Worm (Caenorhabditis elegans) whole organism, dauer: ENCODE data around the gene Y49F6B.20.

Source experiments
- unc-62 ChIP-seq: sonication (generic microtip); optimal IDR thresholded peaks from 2 replicates; lab custom pipeline; 2017; ENCODE audit warnings: missing biosample characterization, missing genetic modification reagents, missing genetic modification characterization

Gene Y49F6B.20

DNA sequence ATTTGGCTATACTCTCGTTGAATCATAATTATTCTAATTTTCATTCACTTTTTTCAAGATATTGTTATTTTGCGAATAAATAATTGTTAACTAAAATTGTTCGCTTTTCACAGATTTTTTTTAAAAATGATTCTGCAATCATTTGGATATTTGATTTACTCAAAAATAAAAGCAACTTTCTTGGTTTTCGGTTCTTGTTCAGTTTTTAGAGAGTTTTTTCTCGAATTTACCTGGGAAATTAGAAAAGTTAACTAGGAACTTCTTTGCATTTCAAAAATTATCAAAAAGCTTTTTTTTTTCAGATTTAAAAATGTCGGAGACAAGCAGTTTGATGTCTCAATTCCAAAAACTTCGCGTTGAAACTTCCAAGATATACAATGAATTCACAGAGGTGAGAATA lies 23.8 kb downstream of the Y49F6B.20 start, which contains the start of the genes C16C8.20 and gldi-6:
Gene C16C8.20 (plus strand): TSS at position 301 of the 400 bp plus-strand sequence.
Gene gldi-6 (plus strand): TSS at position 301 of the 400 bp plus-strand sequence.
- TF ChIP-seq unc-62 (GFP tag; lab: Kevin White, UChicago): no peak

DNA sequence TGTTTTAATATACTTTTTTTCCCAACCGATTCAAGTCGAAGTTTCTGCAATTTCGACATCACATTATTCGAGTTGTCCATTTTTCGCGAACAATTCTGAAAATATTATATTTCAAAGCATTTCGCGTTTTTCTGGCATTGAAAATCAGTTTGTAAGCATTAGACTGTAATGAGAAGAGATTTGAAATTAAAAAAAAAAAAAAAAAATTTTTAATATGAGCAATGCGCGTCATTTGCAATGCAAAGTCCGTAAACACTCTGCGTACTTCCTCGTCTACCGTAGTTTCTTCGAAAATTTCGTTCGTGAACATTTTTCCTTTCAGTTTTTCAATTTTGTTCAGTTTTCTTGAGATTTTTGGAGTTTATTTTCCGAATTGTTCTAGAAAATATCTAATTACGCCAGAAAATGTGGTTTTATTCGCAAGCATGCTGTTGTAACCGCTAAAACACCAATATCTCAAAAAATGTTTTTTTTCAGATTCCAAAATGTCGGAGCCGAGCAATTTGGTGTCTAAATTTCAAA lies 25.1 kb downstream of the Y49F6B.20 start, which contains the start of the genes C16C8.5 and C16C8.16:
Gene C16C8.5 (minus strand): TSS at position 101 of the 522 bp plus-strand sequence.
Gene C16C8.16 (plus strand): TSS at position 472 of the 522 bp plus-strand sequence.
- TF ChIP-seq unc-62 (GFP tag; lab: Kevin White, UChicago): no peak

DNA sequence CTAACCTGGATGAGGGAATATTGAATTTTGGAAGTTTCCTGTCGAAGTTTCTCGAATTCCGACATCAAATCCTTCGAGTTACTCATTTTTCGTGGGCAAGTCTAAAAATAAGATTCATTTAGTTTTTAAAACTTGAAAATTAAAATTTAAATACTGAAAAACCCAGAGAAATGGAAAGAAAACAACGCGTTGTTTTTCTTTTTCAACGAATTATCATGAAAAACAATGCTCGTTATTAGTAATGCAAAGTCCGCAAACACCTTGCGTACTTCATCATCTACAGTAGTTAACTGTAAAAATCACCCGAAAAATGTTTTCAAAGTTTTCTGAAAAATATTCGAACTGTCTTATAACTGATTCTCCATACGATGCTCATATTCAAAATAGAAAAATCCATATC lies 26.2 kb downstream of the Y49F6B.20 start, which contains the start of gene C16C8.4:
Gene C16C8.4 (minus strand): TSS at position 101 of the 400 bp plus-strand sequence.
- no peak for TF ChIP-seq unc-62 (GFP tag; lab: Kevin White, UChicago)

DNA sequence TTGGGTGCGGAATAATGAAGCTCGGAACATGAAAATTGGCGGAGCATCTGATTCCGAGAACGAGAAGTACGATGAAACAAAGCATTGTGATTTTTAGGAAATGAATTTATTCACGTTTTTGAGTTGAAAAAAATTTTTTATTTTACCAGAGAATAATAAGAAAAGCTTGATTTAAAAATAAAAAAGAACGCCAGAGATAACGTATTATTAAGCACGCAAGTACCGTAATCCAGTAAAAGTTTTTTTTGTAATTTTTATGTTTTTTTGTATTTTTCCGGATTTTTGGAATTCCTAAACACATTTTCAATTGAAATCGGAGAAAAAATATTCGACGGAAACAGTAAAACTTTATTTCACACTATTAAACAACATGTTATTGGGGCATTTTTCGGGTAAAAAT lies 27.3 kb downstream of the Y49F6B.20 start, which contains the start of gene C16C8.22:
Gene C16C8.22 (minus strand): TSS at position 101 of the 400 bp plus-strand sequence.
- TF ChIP-seq unc-62 (GFP tag; lab: Kevin White, UChicago): no peak

DNA sequence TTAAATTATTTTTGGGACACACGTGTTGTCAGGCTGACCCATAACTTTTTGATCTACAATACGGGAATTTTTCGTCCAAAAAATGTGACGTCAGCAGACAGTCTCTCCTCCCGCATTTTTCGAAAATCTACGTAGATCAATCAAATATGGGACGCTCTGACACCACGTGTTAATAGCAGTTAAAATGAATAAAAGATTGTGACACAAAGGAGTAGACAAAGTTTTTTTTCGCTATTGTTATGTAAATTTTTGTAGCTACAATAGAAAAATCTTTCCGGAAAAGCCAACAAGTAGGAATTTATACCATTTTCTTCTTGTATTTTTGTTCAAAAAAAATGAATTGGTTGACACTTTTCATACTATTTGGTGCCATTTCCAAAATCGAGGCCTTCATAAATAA lies 29.1 kb downstream of the Y49F6B.20 start, which contains the start of gene C16C8.27:
Gene C16C8.27 (plus strand): TSS at position 301 of the 400 bp plus-strand sequence.
- TF ChIP-seq unc-62 (GFP tag; lab: Kevin White, UChicago): no peak

DNA sequence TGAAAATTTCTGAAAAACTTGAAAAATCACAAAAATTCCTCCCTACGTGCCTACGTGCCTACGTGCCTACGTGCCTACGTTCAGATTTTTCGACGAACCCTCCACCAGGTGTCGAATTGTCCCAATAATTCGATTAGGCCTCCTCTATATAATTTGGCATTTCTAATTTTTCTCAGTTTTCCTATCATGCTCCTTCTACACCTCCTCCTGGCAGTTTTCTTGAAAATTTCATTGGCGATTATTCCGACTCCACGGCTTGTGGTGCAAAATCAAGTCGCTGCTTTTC lies 29.9 kb downstream of the Y49F6B.20 start, which contains the start of gene C16C8.17:
Gene C16C8.17 (plus strand): TSS at position 187 of the 286 bp plus-strand sequence.
- no peak for TF ChIP-seq unc-62 (GFP tag; lab: Kevin White, UChicago)

DNA sequence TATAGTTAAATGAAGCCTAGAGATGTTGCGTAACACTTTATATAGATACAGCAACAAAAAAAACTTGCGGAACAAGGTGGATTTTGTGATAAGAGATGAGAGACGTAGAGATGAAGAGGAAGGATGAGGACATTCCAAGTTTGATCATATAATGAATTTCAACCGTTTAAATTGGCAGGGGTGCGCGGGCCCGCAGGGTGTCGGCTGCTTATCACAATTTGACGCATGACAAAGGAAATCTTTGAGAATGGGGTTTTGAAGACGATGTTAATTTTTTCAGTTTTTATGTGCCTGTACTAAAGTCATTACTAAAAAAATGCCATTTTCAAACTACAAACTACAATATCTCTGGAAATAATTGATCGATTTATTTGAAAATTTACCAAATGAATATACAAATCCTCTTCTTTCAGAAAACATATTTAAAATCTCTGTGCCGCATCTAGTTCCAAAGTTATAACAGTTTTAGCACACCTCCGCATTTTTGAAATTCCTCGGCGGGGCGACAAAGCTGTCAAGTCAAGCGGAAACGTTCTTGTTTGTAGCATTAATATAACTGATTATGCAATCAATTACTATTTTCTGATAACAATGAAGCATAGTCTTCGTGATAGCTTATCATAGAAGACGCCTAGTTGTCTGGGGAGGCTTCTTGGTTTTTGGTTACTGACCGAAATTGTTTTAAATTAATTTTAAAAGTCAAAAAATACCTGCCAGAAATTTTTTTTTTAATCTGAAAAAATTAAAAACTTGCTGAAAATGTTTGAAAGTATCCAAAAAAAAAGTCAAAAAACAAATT lies 30.4 kb downstream of the Y49F6B.20 start:
- no peak for TF ChIP-seq unc-62 (GFP tag; lab: Kevin White, UChicago)

DNA sequence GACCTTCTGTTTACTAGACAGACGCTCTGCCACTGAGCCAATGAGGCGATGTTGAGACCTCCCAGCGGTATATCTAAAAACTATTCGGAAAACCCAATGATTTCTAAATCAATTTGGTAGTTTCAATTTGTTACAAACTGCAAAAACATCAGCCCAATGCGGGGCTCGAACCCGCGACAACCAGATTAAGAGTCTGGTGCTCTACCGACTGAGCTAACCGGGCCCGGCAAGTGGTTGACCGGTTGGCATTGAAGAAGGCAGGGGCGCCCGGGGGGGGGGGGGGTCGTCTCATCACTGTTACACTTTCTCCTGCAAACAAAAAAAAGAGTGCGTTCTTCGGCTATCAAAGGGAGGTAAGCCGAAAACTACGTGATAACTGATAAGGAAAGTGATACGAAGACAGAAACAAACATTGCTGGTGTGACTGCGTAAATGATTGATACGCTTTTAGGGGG lies 31.2 kb downstream of the Y49F6B.20 start:
- no peak for TF ChIP-seq unc-62 (GFP tag; lab: Kevin White, UChicago)

DNA sequence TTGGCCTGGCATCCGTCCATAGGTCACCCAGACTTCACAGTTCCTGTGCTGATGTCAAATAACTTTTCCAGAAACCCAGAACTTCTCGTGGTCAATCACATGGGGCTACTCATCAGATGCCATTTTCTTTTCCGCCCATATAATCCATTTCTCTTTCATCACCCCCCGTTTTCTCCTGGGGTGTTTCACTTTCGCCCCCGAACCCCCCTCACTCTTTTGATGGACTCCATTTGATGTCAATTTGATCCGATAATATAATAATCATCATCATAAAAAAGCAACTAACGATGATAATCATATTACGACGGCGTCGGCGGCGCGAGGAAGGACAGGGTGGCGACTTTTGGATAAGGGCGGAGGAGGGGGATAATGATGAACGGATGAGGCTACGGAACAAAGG lies 32.2 kb downstream of the Y49F6B.20 start:
- no peak for TF ChIP-seq unc-62 (GFP tag; lab: Kevin White, UChicago)

DNA sequence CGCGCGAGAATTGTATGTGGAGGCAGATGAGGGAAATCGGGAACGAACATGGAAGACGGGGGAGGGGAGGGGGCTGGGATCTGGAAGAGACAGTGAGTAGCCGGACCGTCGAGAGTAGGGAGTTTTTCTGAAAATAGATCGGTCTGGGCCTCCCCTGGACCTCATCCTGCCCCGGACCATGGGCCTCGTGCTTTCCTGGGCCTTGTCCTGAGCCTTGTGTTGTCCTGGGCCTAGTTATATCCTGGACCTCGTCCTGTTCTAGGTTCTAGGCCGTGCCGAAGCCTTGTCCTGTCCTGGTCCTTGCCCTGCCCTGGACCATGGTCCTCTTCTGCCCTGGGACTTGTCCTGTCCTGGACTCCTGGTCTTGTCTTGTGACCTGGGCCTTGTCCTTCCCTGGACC lies 33.1 kb downstream of the Y49F6B.20 start:
- no peak for TF ChIP-seq unc-62 (GFP tag; lab: Kevin White, UChicago)

DNA sequence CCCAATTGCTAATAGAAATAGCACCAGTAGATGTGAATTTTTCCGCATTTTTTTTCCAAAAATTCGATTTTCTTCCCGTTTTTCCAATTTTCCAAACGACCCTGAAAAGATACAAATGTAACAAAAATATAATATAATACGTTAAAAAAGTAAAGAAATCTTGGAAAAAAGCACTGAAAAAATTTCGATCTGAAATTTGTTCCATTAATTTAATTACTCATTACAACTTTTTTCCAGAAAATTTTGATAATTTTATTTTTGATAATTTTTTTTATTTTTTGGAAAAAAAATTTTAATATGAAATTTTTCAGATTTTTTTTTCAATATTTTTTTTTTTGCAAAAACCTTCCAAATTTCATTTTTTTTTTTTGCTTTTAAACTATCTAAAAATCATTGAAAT lies 34.0 kb downstream of the Y49F6B.20 start, which contains the start of gene skpo-2:
Gene skpo-2 (minus strand): TSS at position 101 of the 400 bp plus-strand sequence.
- TF ChIP-seq unc-62 (GFP tag; lab: Kevin White, UChicago): no peak

DNA sequence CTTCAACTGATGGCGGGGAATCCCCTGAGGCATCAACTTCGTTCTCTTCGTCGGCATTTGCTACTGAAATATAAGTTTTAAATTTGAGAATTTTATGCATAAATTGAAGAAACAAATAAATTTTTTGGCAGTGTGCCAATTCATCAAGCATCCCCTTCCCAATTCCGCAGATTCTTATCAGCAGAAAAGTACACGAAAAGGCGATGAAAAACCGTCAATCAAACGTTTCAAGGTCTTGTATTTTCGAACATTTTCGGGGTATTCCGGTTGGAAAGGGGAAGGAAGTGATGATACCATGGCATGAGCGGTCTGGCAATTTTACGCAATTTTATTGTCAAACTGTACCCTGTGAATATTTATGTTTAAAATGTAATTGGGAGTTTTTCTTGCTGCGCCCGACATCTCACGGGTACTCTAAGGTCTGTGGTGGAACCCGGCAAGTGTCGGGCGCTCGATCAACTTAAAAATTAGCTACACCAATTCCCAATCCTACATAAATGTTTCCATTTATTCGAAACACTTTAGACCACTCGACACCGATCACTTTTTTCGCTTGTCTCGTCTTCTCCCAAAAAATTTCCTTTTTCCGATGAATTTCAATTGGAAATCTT lies 35.5 kb downstream of the Y49F6B.20 start:
- TF ChIP-seq unc-62 (GFP tag; lab: Kevin White, UChicago): no peak

DNA sequence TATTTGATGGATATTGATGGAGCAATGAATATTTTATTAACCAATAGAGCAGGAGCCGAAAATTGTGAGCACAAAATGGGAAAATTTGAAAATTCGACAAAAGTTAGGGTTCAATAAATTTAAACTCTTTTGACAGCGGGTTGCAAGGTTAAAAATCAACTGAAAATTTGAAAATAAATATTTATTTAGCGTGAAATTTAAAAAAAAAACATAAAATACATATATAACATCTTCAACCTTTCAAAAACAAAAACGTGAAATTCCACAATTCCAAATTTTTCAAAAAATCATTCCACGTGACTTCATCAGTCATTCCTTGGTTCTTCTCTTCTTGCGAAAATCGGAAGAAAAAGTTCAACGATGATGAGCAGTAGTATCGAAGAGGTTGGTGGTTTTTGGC lies 41.0 kb downstream of the Y49F6B.20 start, which contains the start of gene C16C8.18:
Gene C16C8.18 (plus strand): TSS at position 301 of the 400 bp plus-strand sequence.
- TF ChIP-seq unc-62 (GFP tag; lab: Kevin White, UChicago): no peak

DNA sequence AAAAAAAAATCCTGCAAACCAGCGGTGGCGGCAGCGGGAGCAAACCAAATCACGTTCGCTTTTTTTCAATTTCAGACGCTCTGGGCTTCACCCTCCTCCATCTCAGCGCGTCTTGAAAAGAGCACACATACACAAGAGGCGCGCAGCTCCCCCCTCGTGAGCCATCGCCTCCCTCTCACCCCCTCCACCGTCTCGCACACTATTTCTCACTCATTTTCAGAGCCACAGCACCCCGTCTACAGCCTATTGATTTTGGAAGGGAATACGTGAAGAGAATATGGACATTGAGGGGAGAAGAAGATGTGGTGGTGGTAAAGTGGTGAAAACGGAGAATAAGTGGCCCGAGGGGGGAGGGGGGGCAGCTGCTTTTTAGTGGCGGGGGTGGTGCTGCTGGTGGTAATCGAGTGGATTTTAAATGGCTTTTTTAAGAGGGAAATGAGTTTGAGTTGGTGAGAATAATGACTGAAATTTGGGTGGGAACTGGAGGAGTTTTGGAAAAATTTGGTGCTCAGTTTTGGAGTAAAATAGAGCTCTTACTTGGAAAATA lies 42.2 kb downstream of the Y49F6B.20 start:
- no peak for TF ChIP-seq unc-62 (GFP tag; lab: Kevin White, UChicago)

DNA sequence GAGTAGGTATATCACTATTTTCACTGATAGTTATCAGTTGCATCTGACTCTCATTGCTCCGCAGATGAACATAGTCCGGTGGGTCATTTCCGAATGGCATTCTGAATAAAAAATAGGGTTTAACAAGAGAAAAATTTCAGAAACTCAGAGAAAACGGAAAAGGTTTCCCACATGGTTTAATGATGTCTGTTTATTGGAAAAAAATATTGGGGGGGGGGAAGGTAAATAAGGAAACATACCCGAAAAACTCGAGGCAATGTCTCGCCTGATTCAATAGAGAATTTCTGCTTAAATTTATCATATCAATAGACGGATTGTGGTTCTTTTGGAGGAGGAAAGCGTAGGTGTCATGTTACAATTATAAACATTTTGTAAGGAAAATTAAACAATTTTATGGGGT lies 45.0 kb downstream of the Y49F6B.20 start, which contains the start of gene nep-11:
Gene nep-11 (minus strand): TSS at position 101 of the 400 bp plus-strand sequence.
- no peak for TF ChIP-seq unc-62 (GFP tag; lab: Kevin White, UChicago)
